Fruit fly (Drosophila melanogaster): ENCODE measurements around the gene Pect.

dm6 chr2L:13236194-13236593, 32.6 kb downstream of the Pect start, which contains the start of gene Jhbp14:
- TF ChIP-seq ovo (GFP tag; optimal IDR thresholded peaks at IDR 0.05) (no peak), cnc (optimal IDR thresholded peaks at IDR 0.05) (no peak), bab1 (GFP tag; optimal IDR thresholded peaks at IDR 0.05) (no peak), kay (GFP tag; ENCODE audit: borderline replicate concordance) (no peak), Clk (GFP tag; optimal IDR thresholded peaks at IDR 0.05) (no peak), pad (GFP tag; optimal IDR thresholded peaks at IDR 0.05) (no peak), CG7101 (tag; optimal IDR thresholded peaks at IDR 0.05) (no peak), cic (GFP tag; optimal IDR thresholded peaks at IDR 0.05) (no peak), CG14711 (tag; optimal IDR thresholded peaks at IDR 0.05) (no peak), CG11617 (GFP tag; optimal IDR thresholded peaks at IDR 0.05) (no peak), Crg-1 (GFP tag; optimal IDR thresholded peaks at IDR 0.05) (no peak)

Data from whole organism, adult.